Fruit fly (Drosophila melanogaster) S2 (cell line): ENCODE measurements around the gene CG12439.

Experiments used
- CG8478 ChIP-seq: fragments of >200 bp; optimal IDR thresholded peaks from 2 replicates; lab custom pipeline; 2018
- CTCF ChIP-seq, 2 experiments: fragments of >200 bp; optimal IDR thresholded peaks; 2 replicates each; lab custom pipeline; 2018

DNA sequence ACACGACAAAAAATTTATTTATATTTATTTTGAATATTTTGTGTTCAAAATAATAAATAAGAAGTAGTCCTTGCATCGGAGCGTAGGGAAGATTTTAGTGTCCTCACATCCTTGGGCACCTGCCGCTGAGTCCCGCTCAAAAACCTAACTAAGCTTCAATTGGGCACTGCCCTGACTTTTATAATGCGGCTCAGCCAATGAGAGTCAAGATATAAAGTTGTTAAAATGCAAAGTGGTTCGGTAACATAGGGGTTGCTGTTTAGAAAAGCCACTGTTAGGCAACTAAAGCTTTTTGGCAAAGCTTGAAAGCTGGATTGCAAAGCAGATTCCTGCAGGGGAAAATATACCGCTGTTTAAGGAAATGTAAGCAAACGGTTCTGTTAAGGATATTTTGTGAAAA is 5.8 kb downstream of the CG12439 start:
- TF ChIP-seq CG8478 (lab: Kevin White, UChicago) (no peak), CTCF (optimal IDR thresholded peaks at IDR 0.05; lab: Kevin White, UChicago) (no peak)
